Fruit fly (Drosophila melanogaster) whole organism, adult: ENCODE measurements around the gene trbd.

ENCODE experiments used
- CG11617 ChIP-seq: fragments of 200-800 bp; sonication (Bioruptor generic); optimal IDR thresholded peaks from 2 replicates; lab custom pipeline; 2017; ENCODE audit warnings: mild to moderate bottlenecking, missing biosample characterization, missing genetic modification reagents, missing genetic modification characterization
- CG12768 ChIP-seq: fragments of 200-800 bp; sonication (Bioruptor generic); optimal IDR thresholded peaks from 2 replicates; lab custom pipeline; 2017; ENCODE audit warnings: missing biosample characterization, missing genetic modification characterization, mild to moderate bottlenecking, moderate library complexity, missing genetic modification reagents
- CG14711 ChIP-seq: fragments of 200-800 bp; sonication (Bioruptor generic); optimal IDR thresholded peaks from 2 replicates; lab custom pipeline; 2018; ENCODE audit warnings: missing biosample characterization, mild to moderate bottlenecking, missing genetic modification characterization, moderate library complexity
- CG1620 ChIP-seq: fragments of 200-800 bp; sonication (Bioruptor generic); optimal IDR thresholded peaks from 2 replicates; lab custom pipeline; 2016; ENCODE audit warnings: missing biosample characterization, missing genetic modification characterization
- CG33017 ChIP-seq: fragments of 200-800 bp; sonication (Bioruptor generic); optimal IDR thresholded peaks from 2 replicates; lab custom pipeline; 2018; ENCODE audit warnings: missing biosample characterization, mild to moderate bottlenecking, missing genetic modification characterization, moderate library complexity
- CG5204 ChIP-seq: fragments of 200-800 bp; sonication (Bioruptor generic); optimal IDR thresholded peaks from 2 replicates; lab custom pipeline; 2016; ENCODE audit warnings: missing biosample characterization, missing genetic modification characterization
- CG7101 ChIP-seq: fragments of 200-800 bp; sonication (Bioruptor generic); optimal IDR thresholded peaks from 2 replicates; lab custom pipeline; 2018; ENCODE audit warnings: missing biosample characterization, mild to moderate bottlenecking, missing genetic modification characterization, moderate library complexity
- Clk ChIP-seq: fragments of 200-800 bp; sonication (Bioruptor generic); optimal IDR thresholded peaks from 2 replicates; lab custom pipeline; 2017; ENCODE audit warnings: missing biosample characterization, missing genetic modification characterization
- Crg-1 ChIP-seq: fragments of 200-800 bp; sonication (Bioruptor generic); optimal IDR thresholded peaks from 2 replicates; lab custom pipeline; 2016; ENCODE audit warnings: missing biosample characterization, missing genetic modification characterization
- Hr96 ChIP-seq: fragments of 200-800 bp; sonication (Bioruptor generic); optimal IDR thresholded peaks from 2 replicates; lab custom pipeline; 2016; ENCODE audit warnings: missing biosample characterization, missing genetic modification characterization
- Mnt ChIP-seq: fragments of 200-800 bp; sonication (Bioruptor generic); optimal IDR thresholded peaks from 2 replicates; lab custom pipeline; 2016; ENCODE audit warnings: missing biosample characterization, mild to moderate bottlenecking, missing genetic modification characterization
- bab1 ChIP-seq: fragments of 200-800 bp; sonication (Bioruptor generic); optimal IDR thresholded peaks from 3 replicates; lab custom pipeline; 2019; ENCODE audit warnings: missing biosample characterization, mild to moderate bottlenecking, missing genetic modification characterization, moderate library complexity
- cic ChIP-seq: fragments of 200-800 bp; sonication (Bioruptor generic); optimal IDR thresholded peaks from 2 replicates; lab custom pipeline; 2017; ENCODE audit warnings: missing biosample characterization, mild to moderate bottlenecking, missing genetic modification characterization, moderate library complexity
- cnc ChIP-seq, 2 experiments: fragments of >200 bp; optimal IDR thresholded peaks; 2 replicates each; lab custom pipeline; 2017
- kay ChIP-seq: fragments of 200-800 bp; sonication (Bioruptor generic); peaks from one replicate; lab custom pipeline; 2016; ENCODE audit warnings: missing biosample characterization, missing genetic modification characterization, borderline replicate concordance
- ovo ChIP-seq: fragments of 200-800 bp; sonication (Bioruptor generic); optimal IDR thresholded peaks from 2 replicates; lab custom pipeline; 2016; ENCODE audit warnings: missing biosample characterization, missing genetic modification characterization
- pad ChIP-seq: fragments of 200-800 bp; sonication (Bioruptor generic); optimal IDR thresholded peaks from 3 replicates; lab custom pipeline; 2017; ENCODE audit warnings: missing biosample characterization, missing genetic modification characterization, mild to moderate bottlenecking, moderate library complexity, missing genetic modification reagents
- tj ChIP-seq: fragments of 200-800 bp; sonication (Bioruptor generic); optimal IDR thresholded peaks from 3 replicates; lab custom pipeline; 2017; ENCODE audit warnings: missing biosample characterization, mild to moderate bottlenecking, missing genetic modification characterization, moderate library complexity
- toe ChIP-seq: fragments of 200-800 bp; sonication (Bioruptor generic); optimal IDR thresholded peaks from 2 replicates; lab custom pipeline; 2016; ENCODE audit warnings: missing biosample characterization, missing genetic modification characterization

The trbd gene

DNA sequence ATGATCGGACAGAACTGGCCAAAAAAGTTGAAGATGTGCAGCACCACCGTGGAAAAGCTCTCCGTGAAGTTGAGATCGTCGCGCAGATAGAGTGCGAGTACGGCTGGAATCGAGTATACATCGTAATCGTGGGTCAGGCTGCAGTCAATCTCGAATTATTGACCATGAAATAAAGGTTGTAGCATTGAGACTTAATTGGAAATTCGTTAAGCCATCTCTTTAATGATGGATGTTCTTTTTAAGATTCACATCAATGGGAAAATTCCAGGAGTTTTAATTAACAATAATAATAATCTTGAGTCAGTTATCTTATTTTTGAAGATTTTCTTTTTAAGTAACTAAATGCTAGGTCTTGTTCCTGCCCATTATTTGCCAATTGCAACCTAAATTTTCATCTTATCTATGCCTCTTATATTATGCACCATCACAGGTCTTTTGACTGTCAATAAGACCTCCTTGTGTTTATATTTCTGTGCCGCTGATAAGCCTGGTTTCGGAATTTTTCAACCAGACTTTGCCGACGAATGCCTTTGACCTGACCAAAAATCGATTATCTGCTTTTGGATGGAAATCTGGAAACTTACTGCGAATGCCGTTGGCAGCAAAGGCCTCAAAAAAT is 27.7 kb downstream of the trbd start:
- TF ChIP-seq Mnt (GFP tag; lab: Kevin White, UChicago) = no peak
- TF ChIP-seq Clk (GFP tag; lab: Kevin White, UChicago) = no peak
- TF ChIP-seq cic (GFP tag; lab: Kevin White, UChicago) = no peak
- TF ChIP-seq kay (GFP tag; lab: Kevin White, UChicago) = no peak
- TF ChIP-seq CG14711 = no peak

DNA sequence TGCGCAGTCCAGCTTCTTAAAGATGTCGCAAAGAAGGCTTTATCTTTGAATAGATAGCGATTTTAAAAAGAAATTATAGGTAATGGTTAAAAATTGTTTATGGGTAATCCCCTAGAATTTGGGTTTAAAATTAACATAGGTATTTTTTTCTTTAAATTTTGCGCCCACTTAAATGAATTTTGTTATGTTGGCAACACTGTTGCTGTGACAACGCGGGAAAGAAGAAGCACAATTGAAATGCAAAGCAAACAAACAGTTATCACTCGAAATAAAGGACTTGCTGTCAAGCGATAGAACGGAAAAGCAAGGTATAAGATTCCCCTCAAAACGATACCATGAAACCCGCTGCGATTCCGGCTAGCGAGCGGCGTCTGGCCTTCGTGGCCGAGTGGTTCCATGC is 31.1 kb downstream of the trbd start, which contains the start of gene nmdyn-D7:
TSS of gene nmdyn-D7 (plus strand) at position 194 of the 400 bp plus-strand sequence.
- TF ChIP-seq CG14711 (peak; percentile 89), pad (GFP tag; lab: Kevin White, UChicago) (no peak)

DNA sequence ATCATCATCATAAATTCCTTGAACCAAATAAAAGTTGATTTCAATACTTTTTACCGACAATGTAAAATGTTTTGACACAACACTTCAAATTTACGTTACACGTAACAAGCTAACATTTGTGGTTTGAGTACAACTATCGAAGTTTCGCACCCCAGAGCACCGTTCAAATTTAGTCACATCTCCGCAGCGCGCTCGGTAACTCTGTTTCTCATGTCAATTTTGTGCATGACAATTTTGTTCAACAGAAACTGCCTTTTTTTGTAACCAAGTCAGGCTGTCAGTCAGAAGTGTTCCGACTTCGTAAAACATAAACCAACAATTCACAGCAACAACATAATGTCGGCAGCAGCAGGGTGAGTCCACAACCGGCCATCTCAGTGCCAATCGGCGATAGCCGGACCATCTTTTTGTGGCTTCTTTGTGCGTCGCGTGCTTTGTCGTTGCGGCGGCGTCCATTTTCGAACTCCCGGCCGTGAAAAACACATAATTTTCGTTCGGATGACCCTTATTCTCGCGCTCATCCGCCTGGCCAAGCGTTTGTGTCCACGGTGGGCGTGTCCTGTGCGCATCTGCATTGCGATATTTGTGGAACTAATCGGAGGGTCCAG is 33.0 kb downstream of the trbd start, which contains the start of gene p23:
TSS of gene p23 (plus strand) at position 194 of the 608 bp plus-strand sequence.
- TF ChIP-seq Mnt (GFP tag; lab: Kevin White, UChicago) = peak; percentile 39
- no peak for TF ChIP-seq toe
- TF ChIP-seq cic (GFP tag; lab: Kevin White, UChicago) = no peak
- TF ChIP-seq ovo (GFP tag; lab: Kevin White, UChicago) = peak; percentile 18
- no peak for TF ChIP-seq kay (GFP tag; lab: Kevin White, UChicago)
- peak; percentile 88 for TF ChIP-seq CG14711
- no peak for TF ChIP-seq CG5204
- peak; percentile 61 for TF ChIP-seq bab1 (GFP tag; lab: Kevin White, UChicago)
- peak; percentile 12 for TF ChIP-seq CG7101 (tag; lab: Kevin White, UChicago)
- no peak for TF ChIP-seq Hr96 (GFP tag; lab: Kevin White, UChicago)
- peak; percentile 4 for TF ChIP-seq pad (GFP tag; lab: Kevin White, UChicago)
- TF ChIP-seq CG1620 (GFP tag; lab: Kevin White, UChicago) = peak; percentile 49
- no peak for TF ChIP-seq tj (GFP tag; lab: Kevin White, UChicago)
- no peak for TF ChIP-seq CG11617
- TF ChIP-seq cnc (optimal IDR thresholded peaks at IDR 0.05; lab: Kevin White, UChicago) = no peak
- no peak for TF ChIP-seq Clk (GFP tag; lab: Kevin White, UChicago)
- TF ChIP-seq CG12768 (GFP tag; lab: Kevin White, UChicago) = no peak
- TF ChIP-seq Crg-1 (GFP tag; lab: Kevin White, UChicago) = no peak

DNA sequence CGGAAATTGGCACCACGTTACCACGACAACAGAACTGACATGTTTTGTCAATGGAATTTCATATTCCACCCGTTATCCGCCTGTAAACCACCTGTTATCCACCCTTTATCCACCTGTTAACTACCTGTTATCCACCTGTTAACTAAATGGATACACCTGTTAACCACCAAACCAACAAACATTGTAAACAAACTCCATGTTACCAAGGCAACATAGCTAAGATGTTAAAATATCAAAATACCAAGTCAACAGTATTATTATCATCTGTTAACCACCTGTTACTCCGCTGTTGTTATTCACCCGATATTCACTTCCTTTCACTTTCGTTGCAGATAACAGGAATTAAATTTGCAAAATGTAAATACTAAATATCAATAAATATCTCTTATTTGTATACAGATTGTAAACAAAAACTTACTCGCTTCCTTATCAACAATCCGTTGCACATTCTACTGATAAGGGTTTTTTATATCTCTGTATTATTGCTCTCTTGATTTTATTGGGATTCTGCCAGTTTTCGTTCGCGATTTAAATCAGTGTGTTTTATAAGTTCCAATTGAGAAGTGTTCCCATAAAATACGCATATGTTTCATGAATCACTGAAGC is 35.8 kb downstream of the trbd start, which contains the start of gene Nepl12:
TSS of gene Nepl12 (plus strand) at position 556 of the 606 bp plus-strand sequence.
- TF ChIP-seq kay (GFP tag; lab: Kevin White, UChicago) (no peak), cic (GFP tag; lab: Kevin White, UChicago) (peak; percentile 80), CG12768 (GFP tag; lab: Kevin White, UChicago) (peak; percentile 63), ovo (GFP tag; lab: Kevin White, UChicago) (peak; percentile 3), Clk (GFP tag; lab: Kevin White, UChicago) (no peak), Mnt (GFP tag; lab: Kevin White, UChicago) (peak; percentile 5), pad (GFP tag; lab: Kevin White, UChicago) (peak; percentile 7)

DNA sequence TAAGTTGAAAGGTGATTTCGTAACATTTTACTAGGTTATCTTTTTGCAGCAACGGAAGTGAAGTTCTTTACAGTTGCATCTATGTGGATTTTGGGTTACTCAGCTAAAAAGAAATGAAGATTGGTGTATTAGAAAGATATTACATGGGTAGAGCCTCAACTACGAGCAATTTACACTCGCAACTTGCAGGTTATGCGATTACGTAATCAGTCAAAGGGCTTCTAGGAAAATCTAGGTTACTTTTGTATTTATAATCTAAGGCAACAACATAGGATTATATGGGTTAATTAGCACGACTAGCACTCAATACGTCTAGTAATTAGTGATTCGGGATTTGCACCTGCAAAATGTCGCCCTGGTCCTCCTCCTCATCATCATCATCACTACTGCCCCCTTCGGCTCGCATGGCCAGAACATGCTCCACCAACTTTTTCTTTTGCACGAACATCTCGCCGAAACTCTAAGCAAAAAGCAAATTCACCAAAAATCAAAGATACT is 36.6 kb downstream of the trbd start, which contains the start of gene Dhc1:
TSS of gene Dhc1 (minus strand) at position 448 of the 498 bp plus-strand sequence.
- no peak for TF ChIP-seq CG33017 (tag; lab: Kevin White, UChicago)
- no peak for TF ChIP-seq CG5204

DNA sequence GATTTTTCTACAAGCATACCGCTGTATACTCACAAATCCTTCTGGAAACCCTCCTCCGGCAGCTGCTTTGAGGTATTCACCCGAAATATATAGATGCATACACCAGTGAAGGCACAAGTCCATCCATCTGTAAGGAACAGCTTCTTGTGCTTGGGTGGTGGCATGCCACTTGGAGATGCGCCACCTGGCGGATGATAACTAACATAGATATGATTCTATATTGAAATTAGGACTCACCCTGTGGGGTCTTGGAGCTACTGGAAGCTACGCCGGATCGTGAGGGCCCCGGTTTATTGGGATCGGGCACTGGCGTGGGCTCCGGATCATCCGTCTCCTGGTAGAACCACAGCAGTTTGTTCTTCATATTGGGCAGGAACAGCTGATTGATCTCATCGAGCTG is 37.6 kb downstream of the trbd start:
- TF ChIP-seq Clk (GFP tag; lab: Kevin White, UChicago) = no peak
- TF ChIP-seq bab1 (GFP tag; lab: Kevin White, UChicago) = no peak
- no peak for TF ChIP-seq Crg-1 (GFP tag; lab: Kevin White, UChicago)
- TF ChIP-seq CG11617 = no peak
- no peak for TF ChIP-seq cic (GFP tag; lab: Kevin White, UChicago)
- no peak for TF ChIP-seq CG7101 (tag; lab: Kevin White, UChicago)
- TF ChIP-seq Mnt (GFP tag; lab: Kevin White, UChicago) = no peak
- no peak for TF ChIP-seq pad (GFP tag; lab: Kevin White, UChicago)
- no peak for TF ChIP-seq toe
- TF ChIP-seq ovo (GFP tag; lab: Kevin White, UChicago) = no peak
- no peak for TF ChIP-seq tj (GFP tag; lab: Kevin White, UChicago)
- TF ChIP-seq Hr96 (GFP tag; lab: Kevin White, UChicago) = no peak

DNA sequence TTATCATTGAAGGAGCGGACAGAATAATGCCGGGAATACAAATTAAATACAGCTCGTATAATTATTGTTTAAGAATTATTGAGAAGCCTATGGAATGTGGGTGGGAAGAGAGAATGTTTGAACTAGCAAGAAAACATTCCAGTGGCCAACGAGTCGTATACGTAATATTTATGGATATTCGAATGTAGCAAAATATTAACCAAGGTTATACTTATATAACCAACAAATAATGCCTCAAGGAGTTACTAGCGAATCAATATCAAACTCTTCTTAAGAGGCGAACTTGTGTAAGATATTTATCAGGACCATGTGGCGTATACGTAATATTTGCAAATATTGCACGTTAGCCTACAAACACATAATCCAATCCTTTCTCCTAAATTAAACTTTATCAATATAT is 45.4 kb downstream of the trbd start:
- TF ChIP-seq CG11617 = no peak
- TF ChIP-seq Mnt (GFP tag; lab: Kevin White, UChicago) = no peak
- no peak for TF ChIP-seq bab1 (GFP tag; lab: Kevin White, UChicago)
- no peak for TF ChIP-seq ovo (GFP tag; lab: Kevin White, UChicago)
- no peak for TF ChIP-seq Crg-1 (GFP tag; lab: Kevin White, UChicago)
- no peak for TF ChIP-seq CG1620 (GFP tag; lab: Kevin White, UChicago)
- no peak for TF ChIP-seq kay (GFP tag; lab: Kevin White, UChicago)
- no peak for TF ChIP-seq Hr96 (GFP tag; lab: Kevin White, UChicago)
- no peak for TF ChIP-seq CG14711
- TF ChIP-seq tj (GFP tag; lab: Kevin White, UChicago) = no peak
- TF ChIP-seq pad (GFP tag; lab: Kevin White, UChicago) = no peak
